Worm (Caenorhabditis elegans): ENCODE data around the gene daf-3.

- TF ChIP-seq W03F9.2 (tag; optimal IDR thresholded peaks at IDR 0.05): no peak
- TF ChIP-seq dao-5 (tag; optimal IDR thresholded peaks at IDR 0.05): no peak
- no peak for TF ChIP-seq him-1 (tag; optimal IDR thresholded peaks at IDR 0.05)
Observed at ce11 chrX:859401-859800, 34.1 kb upstream of the daf-3 start, which contains the start of gene F56F10.2.
